Worm (Caenorhabditis elegans) whole organism, late embryonic: ENCODE measurements around the gene nlp-33.

ENCODE experiments used
- C38D4.7 ChIP-seq: fragments of 200-800 bp; sonication (Bioruptor generic); optimal IDR thresholded peaks from 2 replicates; lab custom pipeline; 2018; ENCODE audit warnings: mild to moderate bottlenecking, missing genetic modification characterization, moderate library complexity, missing compliant biosample characterization
- K02D7.2 ChIP-seq: sonication (generic microtip); optimal IDR thresholded peaks from 2 replicates; lab custom pipeline; 2017; ENCODE audit warnings: mild to moderate bottlenecking, missing genetic modification characterization, missing compliant biosample characterization
- T23F11.4 ChIP-seq: fragments of 200-800 bp; sonication (Bioruptor generic); optimal IDR thresholded peaks from 2 replicates; lab custom pipeline; 2018; ENCODE audit warnings: mild to moderate bottlenecking, missing genetic modification characterization, missing compliant biosample characterization
- Y22D7AL.16 ChIP-seq: sonication (generic microtip); optimal IDR thresholded peaks from 2 replicates; lab custom pipeline; 2016; ENCODE audit warnings: missing genetic modification characterization, missing compliant biosample characterization
- ahr-1 ChIP-seq: sonication (generic microtip); optimal IDR thresholded peaks from 2 replicates; lab custom pipeline; 2016; ENCODE audit warnings: missing genetic modification characterization, missing compliant biosample characterization
- ama-1 ChIP-seq: fragments of 150-350 bp; optimal IDR thresholded peaks from 2 replicates; lab custom pipeline; 2014
- ceh-14 ChIP-seq: sonication (generic microtip); optimal IDR thresholded peaks from 2 replicates; lab custom pipeline; 2016; ENCODE audit warnings: missing genotype, missing genetic modification characterization, missing compliant biosample characterization
- ceh-22 ChIP-seq: sonication (generic microtip); optimal IDR thresholded peaks from 2 replicates; lab custom pipeline; 2017; ENCODE audit warnings: missing biosample characterization, missing genetic modification characterization
- ceh-24 ChIP-seq: sonication (generic microtip); optimal IDR thresholded peaks from 2 replicates; lab custom pipeline; 2016; ENCODE audit warnings: mild to moderate bottlenecking, missing genetic modification characterization, missing compliant biosample characterization
- ceh-30 ChIP-seq: fragments of 150-350 bp; optimal IDR thresholded peaks from 2 replicates; lab custom pipeline; 2014; ENCODE audit warnings: missing biosample characterization, missing genetic modification characterization
- ceh-9 ChIP-seq: sonication (generic microtip); optimal IDR thresholded peaks from 2 replicates; lab custom pipeline; 2016; ENCODE audit warnings: mild to moderate bottlenecking, missing genetic modification characterization, inconsistent platforms, missing compliant biosample characterization
- che-1 ChIP-seq: sonication (generic microtip); optimal IDR thresholded peaks from 2 replicates; lab custom pipeline; 2016; ENCODE audit warnings: mild to moderate bottlenecking, missing genetic modification characterization, missing compliant biosample characterization
- dve-1 ChIP-seq: sonication (generic microtip); optimal IDR thresholded peaks from 2 replicates; lab custom pipeline; 2017; ENCODE audit warnings: antibody characterized with exemption, mild to moderate bottlenecking, missing genetic modification characterization, missing compliant biosample characterization
- elt-2 ChIP-seq: sonication (generic microtip); optimal IDR thresholded peaks from 2 replicates; lab custom pipeline; 2016; ENCODE audit warnings: missing genetic modification reagents, missing genetic modification characterization, missing compliant biosample characterization
- fax-1 ChIP-seq: sonication (generic microtip); optimal IDR thresholded peaks from 2 replicates; lab custom pipeline; 2016; ENCODE audit warnings: missing genotype, missing genetic modification characterization, missing compliant biosample characterization
- fkh-6 ChIP-seq: sonication (generic microtip); optimal IDR thresholded peaks from 2 replicates; lab custom pipeline; 2016; ENCODE audit warnings: missing genetic modification characterization, missing compliant biosample characterization
- gmeb-2 ChIP-seq: sonication (generic microtip); optimal IDR thresholded peaks from 2 replicates; lab custom pipeline; 2016; ENCODE audit warnings: missing genetic modification characterization, inconsistent platforms, missing compliant biosample characterization
- hlh-8 ChIP-seq: sonication (generic microtip); optimal IDR thresholded peaks from 2 replicates; lab custom pipeline; 2016; ENCODE audit warnings: missing genotype, missing genetic modification characterization, missing compliant biosample characterization
- lim-6 ChIP-seq: sonication (generic microtip); optimal IDR thresholded peaks from 2 replicates; lab custom pipeline; 2016; ENCODE audit warnings: missing genetic modification characterization, missing compliant biosample characterization
- lin-11 ChIP-seq: fragments of 200-800 bp; sonication (Bioruptor generic); optimal IDR thresholded peaks from 2 replicates; lab custom pipeline; 2018; ENCODE audit warnings: mild to moderate bottlenecking, missing genetic modification characterization, missing compliant biosample characterization
- mec-3 ChIP-seq: sonication (generic microtip); optimal IDR thresholded peaks from 2 replicates; lab custom pipeline; 2016; ENCODE audit warnings: borderline replicate concordance, missing genetic modification characterization, missing compliant biosample characterization
- nhr-11 ChIP-seq: fragments of 150-350 bp; optimal IDR thresholded peaks from 2 replicates; lab custom pipeline; 2014; ENCODE audit warnings: missing biosample characterization, missing genetic modification characterization
- nhr-232 ChIP-seq: sonication (generic microtip); optimal IDR thresholded peaks from 2 replicates; lab custom pipeline; 2016; ENCODE audit warnings: missing genetic modification characterization, missing compliant biosample characterization
- odd-2 ChIP-seq: sonication (generic microtip); optimal IDR thresholded peaks from 2 replicates; lab custom pipeline; 2017; ENCODE audit warnings: antibody characterized with exemption, mild to moderate bottlenecking, missing genetic modification characterization, missing compliant biosample characterization
- pax-1 ChIP-seq: fragments of 150-350 bp; optimal IDR thresholded peaks from 2 replicates; lab custom pipeline; 2014; ENCODE audit warnings: missing biosample characterization, missing genetic modification characterization
- pqm-1 ChIP-seq: sonication (generic microtip); optimal IDR thresholded peaks from 2 replicates; lab custom pipeline; 2016; ENCODE audit warnings: missing genetic modification characterization, missing compliant biosample characterization
- pros-1 ChIP-seq: fragments of 150-350 bp; optimal IDR thresholded peaks from 2 replicates; lab custom pipeline; 2014; ENCODE audit warnings: missing biosample characterization, missing genetic modification reagents, missing genetic modification characterization
- rnt-1 ChIP-seq: sonication (generic microtip); optimal IDR thresholded peaks from 2 replicates; lab custom pipeline; 2016; ENCODE audit warnings: missing genetic modification characterization, missing compliant biosample characterization
- sdc-2 ChIP-seq: sonication (generic microtip); optimal IDR thresholded peaks from 2 replicates; lab custom pipeline; 2016; ENCODE audit warnings: missing genotype, missing genetic modification characterization, missing compliant biosample characterization
- sox-4 ChIP-seq: sonication (generic microtip); optimal IDR thresholded peaks from 2 replicates; lab custom pipeline; 2017; ENCODE audit warnings: mild to moderate bottlenecking, missing genetic modification characterization, inconsistent platforms, missing compliant biosample characterization
- ttx-3 ChIP-seq: sonication (generic microtip); optimal IDR thresholded peaks from 2 replicates; lab custom pipeline; 2016; ENCODE audit warnings: missing genetic modification reagents, missing genetic modification characterization, missing compliant biosample characterization
- unc-3 ChIP-seq, 2 experiments: fragments of 200-800 bp in 1 of 2; sonication (Bioruptor generic) in 1 of 2; sonication (generic microtip) in 1 of 2; conservative IDR thresholded peaks in 1 of 2; optimal IDR thresholded peaks in 1 of 2; 2 replicates each; pipeline versions ENCODE4 v1.3.6 to Lab custom; 2016 to 2022; ENCODE audit warnings: missing compliant biosample characterization in 2 of 2, missing genetic modification characterization in 2 of 2, missing genetic modification reagents in 1 of 2
- unc-42 ChIP-seq: sonication (generic microtip); optimal IDR thresholded peaks from 2 replicates; lab custom pipeline; 2016; ENCODE audit warnings: missing genotype, missing genetic modification characterization, missing compliant biosample characterization
- unc-86 ChIP-seq: sonication (generic microtip); optimal IDR thresholded peaks from 2 replicates; lab custom pipeline; 2016; ENCODE audit warnings: missing genetic modification characterization, missing compliant biosample characterization
- zip-5 ChIP-seq: sonication (generic microtip); optimal IDR thresholded peaks from 2 replicates; lab custom pipeline; 2016; ENCODE audit warnings: missing genetic modification characterization, missing compliant biosample characterization

nlp-33 gene

ce11 chrV:11113041-11113574 lies 34.0 kb upstream of the nlp-33 start, which contains the start of gene erfa-3 (continued):
- peak; percentile 51 for TF ChIP-seq ceh-24 (tag; lab: Kevin White, UChicago)
- peak; percentile 73 for TF ChIP-seq fkh-6
- peak; percentile 69 for TF ChIP-seq gmeb-2 (tag; lab: Kevin White, UChicago)
- TF ChIP-seq unc-86 (tag; lab: Kevin White, UChicago) = peak; percentile 74
- peak; percentile 71 for TF ChIP-seq T23F11.4
- peak; percentile 73 for TF ChIP-seq K02D7.2 (tag; lab: Kevin White, UChicago)
- peak; percentile 60 for TF ChIP-seq sdc-2 (tag; lab: Kevin White, UChicago)
- peak; percentile 68 for TF ChIP-seq hlh-8 (tag; lab: Kevin White, UChicago)
- peak; percentile 91 for TF ChIP-seq ceh-14 (tag; lab: Kevin White, UChicago)
- TF ChIP-seq sox-4 = peak; percentile 72
- TF ChIP-seq zip-5 = peak; percentile 37
- no peak for TF ChIP-seq ceh-22 (tag; lab: Kevin White, UChicago)
- peak; percentile 69 for TF ChIP-seq rnt-1 (tag; lab: Kevin White, UChicago)
- TF ChIP-seq dve-1 (tag; lab: Kevin White, UChicago) = no peak
- no peak for TF ChIP-seq nhr-11 (tag; lab: Kevin White, UChicago)
- TF ChIP-seq fax-1 (tag; lab: Kevin White, UChicago) = peak; percentile 76
- TF ChIP-seq ama-1 = no peak
- peak; percentile 63 for TF ChIP-seq pax-1 (tag; lab: Kevin White, UChicago)

DNA sequence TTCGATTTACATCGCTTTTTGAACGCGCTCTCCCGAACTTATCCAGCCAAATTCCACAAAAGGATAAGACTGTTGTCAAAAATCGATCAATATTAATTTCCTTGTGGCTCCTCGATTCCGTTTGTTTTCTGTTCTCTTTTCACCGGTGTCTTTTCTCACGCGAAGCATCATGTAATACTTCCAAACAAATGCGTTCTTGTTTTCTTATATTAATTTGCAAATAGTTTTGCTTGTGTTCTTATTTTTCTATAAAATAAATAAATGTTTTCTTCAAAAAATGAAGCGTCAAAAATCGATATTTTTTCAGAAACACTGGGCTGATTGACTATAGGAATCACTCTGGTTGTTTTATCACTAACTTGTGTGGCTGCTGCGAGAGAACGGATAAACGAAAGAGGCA lies 33.5 kb upstream of the nlp-33 start, which contains the start of gene math-33:
math-33 (plus strand) TSS at position 301 of the 400 bp plus-strand sequence.
- TF ChIP-seq ceh-24 (tag; lab: Kevin White, UChicago) (no peak), mec-3 (tag; lab: Kevin White, UChicago) (no peak), lim-6 (tag; lab: Kevin White, UChicago) (no peak), sox-4 (no peak), nhr-232 (tag; lab: Kevin White, UChicago) (no peak), pros-1 (tag; lab: Kevin White, UChicago) (no peak), ttx-3 (tag; lab: Kevin White, UChicago) (no peak), fkh-6 (no peak), che-1 (tag; lab: Kevin White, UChicago) (no peak), pqm-1 (tag; lab: Kevin White, UChicago) (no peak), rnt-1 (tag; lab: Kevin White, UChicago) (no peak), Y22D7AL.16 (tag; lab: Kevin White, UChicago) (no peak), C38D4.7 (GFP tag; lab: Kevin White, UChicago) (no peak)

DNA sequence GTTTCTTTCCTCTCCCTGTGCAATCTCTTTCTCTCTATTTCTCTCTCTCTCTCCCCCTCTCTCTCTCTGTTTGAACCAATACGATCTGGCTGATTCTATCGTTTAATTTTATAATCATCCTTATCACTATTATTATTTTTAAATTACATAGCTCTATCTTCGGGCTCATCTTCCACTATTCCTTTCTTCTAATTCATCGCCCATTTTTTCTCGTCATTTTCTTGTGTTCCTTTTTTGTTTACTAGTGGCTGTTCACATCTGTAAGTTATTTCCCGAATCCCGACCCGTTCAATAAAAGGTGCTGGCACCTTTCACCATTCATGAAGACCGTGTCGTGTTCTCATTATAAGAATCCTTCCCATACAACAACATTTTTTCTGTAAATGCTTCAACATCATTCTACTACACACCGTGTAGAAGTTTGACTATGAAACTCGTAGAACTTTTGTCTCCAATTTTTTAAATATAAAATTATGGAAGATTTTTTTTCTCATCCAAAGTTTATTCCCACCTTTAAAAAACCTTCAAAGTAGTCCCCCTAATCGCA lies 28.9 kb upstream of the nlp-33 start:
- no peak for TF ChIP-seq Y22D7AL.16 (tag; lab: Kevin White, UChicago)
- TF ChIP-seq odd-2 (tag; lab: Kevin White, UChicago) = no peak
- TF ChIP-seq ttx-3 (tag; lab: Kevin White, UChicago) = no peak
- TF ChIP-seq unc-3 (GFP tag; conservative IDR thresholded peaks at IDR 0.05; lab: Robert Waterston, UW) = no peak
- no peak for TF ChIP-seq unc-3 (tag; optimal IDR thresholded peaks at IDR 0.05; lab: Kevin White, UChicago)
- TF ChIP-seq lin-11 (tag; lab: Kevin White, UChicago) = no peak
- TF ChIP-seq unc-86 (tag; lab: Kevin White, UChicago) = no peak
- TF ChIP-seq ceh-9 = no peak
- no peak for TF ChIP-seq fkh-6
- TF ChIP-seq ahr-1 (tag; lab: Kevin White, UChicago) = no peak
- TF ChIP-seq nhr-11 (tag; lab: Kevin White, UChicago) = no peak
- no peak for TF ChIP-seq elt-2 (tag; lab: Kevin White, UChicago)
- no peak for TF ChIP-seq dve-1 (tag; lab: Kevin White, UChicago)
- no peak for TF ChIP-seq unc-42 (tag; lab: Kevin White, UChicago)
- TF ChIP-seq nhr-232 (tag; lab: Kevin White, UChicago) = no peak
- TF ChIP-seq ceh-30 = no peak
